Worm (Caenorhabditis elegans): ENCODE measurements around the gene npax-3.

- TF ChIP-seq nhr-237 (tag; optimal IDR thresholded peaks at IDR 0.05) (no peak), aly-2 (tag; optimal IDR thresholded peaks at IDR 0.05) (no peak), unc-55 (GFP tag; optimal IDR thresholded peaks at IDR 0.05) (no peak), blmp-1 (tag; optimal IDR thresholded peaks at IDR 0.05; ENCODE audit: insufficient read depth) (no peak), elt-3 (tag; optimal IDR thresholded peaks at IDR 0.05) (no peak), mab-5 (tag; optimal IDR thresholded peaks at IDR 0.05) (no peak), elt-1 (tag; optimal IDR thresholded peaks at IDR 0.05) (no peak), R02D3.7 (tag; optimal IDR thresholded peaks at IDR 0.05) (no peak), mdl-1 (tag; optimal IDR thresholded peaks at IDR 0.05) (no peak), lin-11 (tag; optimal IDR thresholded peaks at IDR 0.05) (no peak), ztf-1 (GFP tag; conservative IDR thresholded peaks at IDR 0.05) (no peak), nhr-11 (tag; optimal IDR thresholded peaks at IDR 0.05) (no peak), ceh-82 (tag; optimal IDR thresholded peaks at IDR 0.05) (no peak), dmd-4 (tag; optimal IDR thresholded peaks at IDR 0.05) (no peak)
These were observed 28.6 kb downstream of the npax-3 start, which contains the start of gene zipt-2.1 for ce11 chrIV:10799354-10799753.

Data from whole organism, L2 larva.